Fruit fly (Drosophila melanogaster) Kc167 (cell line): ENCODE measurements around the gene ana1.
A peak's percentile ranks its signal among the peaks of the same experiment; 100 is the strongest.

ENCODE experiments used
- Sin3A ChIP-seq: fragments of >200 bp; optimal IDR thresholded peaks from 2 replicates; lab custom pipeline; 2018; ENCODE audit warnings: missing external identifiers
- h ChIP-seq: fragments of >200 bp; optimal IDR thresholded peaks from 3 replicates; lab custom pipeline; 2018; ENCODE audit warnings: missing external identifiers
- insv ChIP-seq: fragments of >200 bp; optimal IDR thresholded peaks from 3 replicates; lab custom pipeline; 2018; ENCODE audit warnings: missing external identifiers
- psq ChIP-seq: fragments of >200 bp; optimal IDR thresholded peaks from 2 replicates; lab custom pipeline; 2017; ENCODE audit warnings: missing external identifiers
- ttk ChIP-seq: sonication (Bioruptor generic); optimal IDR thresholded peaks from 2 replicates; lab custom pipeline; 2017; ENCODE audit warnings: missing external identifiers

- TF ChIP-seq h (lab: Kevin White, UChicago) (no peak), insv (lab: Kevin White, UChicago) (no peak), Sin3A (lab: Kevin White, UChicago) (no peak), psq (lab: Kevin White, UChicago) (peak; percentile 72), ttk (lab: Kevin White, UChicago) (no peak)
Observed at dm6 chr3R:24582669-24582995, 52.3 kb downstream of the ana1 start, which contains the start of gene REPTOR.
